Fruit fly (Drosophila melanogaster): ENCODE data around the gene Qsox4.

DNA sequence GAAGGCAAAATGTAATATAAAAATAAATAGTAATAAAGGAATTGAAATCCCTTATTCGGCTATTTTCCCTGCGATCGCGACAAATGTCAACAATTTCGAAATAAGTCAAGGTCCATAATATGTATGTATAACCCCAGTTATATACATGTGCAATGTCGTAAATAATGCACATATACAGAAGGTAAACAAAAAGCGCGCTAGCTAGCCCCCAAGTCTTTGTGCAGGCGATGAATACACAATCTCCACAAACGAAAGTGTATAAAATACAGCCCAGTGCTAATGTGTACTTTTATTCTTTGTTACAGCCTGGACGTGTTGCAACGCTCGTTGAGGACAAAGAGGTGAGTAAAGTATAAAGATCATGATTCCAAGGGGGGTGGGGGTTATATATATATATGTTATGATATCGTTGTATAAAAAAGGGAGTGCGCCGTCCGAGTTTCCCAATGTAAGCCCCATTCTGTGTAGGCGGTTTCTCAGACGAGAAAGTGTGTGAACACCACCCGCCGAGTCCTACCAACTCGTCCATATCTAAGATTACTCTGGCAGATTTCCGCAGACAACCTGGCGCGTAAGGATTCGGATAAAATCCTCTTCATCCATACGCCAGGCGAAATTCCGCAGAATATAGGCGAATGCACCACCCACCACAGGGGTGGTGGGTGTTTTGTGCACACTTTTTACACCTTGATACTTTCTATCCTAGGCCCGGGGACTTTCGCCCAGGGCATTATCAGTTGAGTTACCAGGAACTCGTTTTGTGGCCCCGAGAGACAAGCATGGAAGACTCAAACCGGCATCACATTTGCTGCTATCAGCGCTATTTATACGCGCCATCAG lies 27.3 kb downstream of the Qsox4 start:
- no peak for TF ChIP-seq lola (GFP tag; optimal IDR thresholded peaks at IDR 0.05)
- TF ChIP-seq dmrt93B (GFP tag; optimal IDR thresholded peaks at IDR 0.05) = no peak
- no peak for TF ChIP-seq usp (GFP tag; optimal IDR thresholded peaks at IDR 0.05)
- no peak for TF ChIP-seq Abd-B (GFP tag; optimal IDR thresholded peaks at IDR 0.05)
- no peak for TF ChIP-seq psq (GFP tag; optimal IDR thresholded peaks at IDR 0.05)
- no peak for TF ChIP-seq CG9705 (GFP tag; optimal IDR thresholded peaks at IDR 0.05)
- TF ChIP-seq pan (optimal IDR thresholded peaks at IDR 0.05) = no peak
- TF ChIP-seq rgr (GFP tag; optimal IDR thresholded peaks at IDR 0.05) = no peak
